Worm (Caenorhabditis elegans) whole organism, L3 larva: ENCODE measurements around the gene sre-40.

ENCODE experiments used
- R02D3.7 ChIP-seq: fragments of 150-350 bp; optimal IDR thresholded peaks from 2 replicates; lab custom pipeline; 2014; ENCODE audit warnings: missing biosample characterization, missing genetic modification characterization
- ZK546.5 ChIP-seq: sonication (generic microtip); optimal IDR thresholded peaks from 2 replicates; lab custom pipeline; 2017; ENCODE audit warnings: missing biosample characterization, missing genetic modification characterization
- aly-2 ChIP-seq: fragments of 150-350 bp; optimal IDR thresholded peaks from 2 replicates; lab custom pipeline; 2014; ENCODE audit warnings: missing biosample characterization, missing genetic modification characterization
- ceh-16 ChIP-seq: sonication (generic microtip); optimal IDR thresholded peaks from 2 replicates; lab custom pipeline; 2017; ENCODE audit warnings: missing biosample characterization, missing genetic modification characterization
- ceh-28 ChIP-seq: fragments of 150-350 bp; optimal IDR thresholded peaks from 2 replicates; lab custom pipeline; 2014; ENCODE audit warnings: missing biosample characterization, missing genetic modification reagents, missing genetic modification characterization
- egl-27 ChIP-seq: sonication (generic microtip); optimal IDR thresholded peaks from 4 replicates; lab custom pipeline; 2017; ENCODE audit warnings: missing biosample characterization, missing genetic modification reagents, missing genetic modification characterization
- egl-5 ChIP-seq: fragments of 150-350 bp; optimal IDR thresholded peaks from 2 replicates; lab custom pipeline; 2017; ENCODE audit warnings: missing biosample characterization, missing genetic modification reagents, missing genetic modification characterization, inconsistent platforms
- elt-1 ChIP-seq: fragments of 150-350 bp; optimal IDR thresholded peaks from 2 replicates; lab custom pipeline; 2014; ENCODE audit warnings: missing biosample characterization, missing genetic modification characterization
- elt-2 ChIP-seq: sonication (generic microtip); optimal IDR thresholded peaks from 2 replicates; lab custom pipeline; 2016; ENCODE audit warnings: missing genetic modification reagents, mild to moderate bottlenecking, missing genetic modification characterization, missing compliant biosample characterization
- elt-3 ChIP-seq, 3 experiments: fragments of 150-350 bp in 1 of 3; sonication (generic microtip) in 2 of 3; optimal IDR thresholded peaks; 2 replicates in 2 of 3; 4 replicates in 1 of 3; lab custom pipeline; 2014 to 2017; ENCODE audit warnings: missing biosample characterization in 3 of 3, missing genetic modification characterization in 3 of 3
- eor-1 ChIP-seq, 2 experiments: fragments of 150-350 bp; optimal IDR thresholded peaks; 2 replicates each; lab custom pipeline; 2014 to 2018; ENCODE audit warnings: missing biosample characterization in 2 of 2, missing genetic modification characterization in 2 of 2
- fkh-10 ChIP-seq: sonication (generic microtip); optimal IDR thresholded peaks from 2 replicates; lab custom pipeline; 2017; ENCODE audit warnings: missing biosample characterization, missing genetic modification reagents, missing genetic modification characterization
- fos-1 ChIP-seq: fragments of 150-350 bp; optimal IDR thresholded peaks from 2 replicates; lab custom pipeline; 2014; ENCODE audit warnings: missing biosample characterization, missing genetic modification characterization
- hmg-11 ChIP-seq: sonication (generic microtip); optimal IDR thresholded peaks from 2 replicates; lab custom pipeline; 2016; ENCODE audit warnings: missing genetic modification characterization, missing compliant biosample characterization
- jun-1 ChIP-seq: fragments of 150-350 bp; optimal IDR thresholded peaks from 2 replicates; lab custom pipeline; 2014; ENCODE audit warnings: missing biosample characterization, missing genetic modification reagents, missing genetic modification characterization
- lin-15B ChIP-seq: fragments of 150-350 bp; optimal IDR thresholded peaks from 2 replicates; lab custom pipeline; 2014; ENCODE audit warnings: missing biosample characterization, missing genetic modification characterization
- lin-39 ChIP-seq: fragments of 150-350 bp; optimal IDR thresholded peaks from 2 replicates; lab custom pipeline; 2018; ENCODE audit warnings: missing biosample characterization, missing genetic modification reagents, missing genetic modification characterization
- lsy-12 ChIP-seq: sonication (generic microtip); optimal IDR thresholded peaks from 2 replicates; lab custom pipeline; 2016; ENCODE audit warnings: mild to moderate bottlenecking, missing genetic modification characterization, missing compliant biosample characterization
- mdl-1 ChIP-seq: fragments of 150-350 bp; optimal IDR thresholded peaks from 2 replicates; lab custom pipeline; 2014; ENCODE audit warnings: missing biosample characterization, missing genetic modification characterization
- mml-1 ChIP-seq: fragments of 150-350 bp; sonication (generic microtip); optimal IDR thresholded peaks from 3 replicates; lab custom pipeline; 2014; ENCODE audit warnings: missing biosample characterization, missing genetic modification characterization
- nfya-1 ChIP-seq: sonication (generic microtip); optimal IDR thresholded peaks from 2 replicates; lab custom pipeline; 2017; ENCODE audit warnings: missing genetic modification characterization, mild to moderate bottlenecking, missing compliant biosample characterization, antibody characterized with exemption, moderate library complexity; ENCODE audit not compliant: insufficient read depth
- nhr-11 ChIP-seq: fragments of 150-350 bp; optimal IDR thresholded peaks from 2 replicates; lab custom pipeline; 2014; ENCODE audit warnings: missing biosample characterization, missing genetic modification characterization
- nhr-12 ChIP-seq: fragments of 150-350 bp; optimal IDR thresholded peaks from 2 replicates; lab custom pipeline; 2014; ENCODE audit warnings: missing biosample characterization, missing genetic modification characterization
- nhr-23 ChIP-seq: fragments of 150-350 bp; optimal IDR thresholded peaks from 2 replicates; lab custom pipeline; 2014; ENCODE audit warnings: missing biosample characterization, missing genetic modification reagents, missing genetic modification characterization
- nhr-237 ChIP-seq: fragments of 150-350 bp; optimal IDR thresholded peaks from 2 replicates; lab custom pipeline; 2014; ENCODE audit warnings: missing biosample characterization, missing genetic modification characterization
- nhr-25 ChIP-seq: sonication (generic microtip); optimal IDR thresholded peaks from 2 replicates; lab custom pipeline; 2017; ENCODE audit warnings: missing biosample characterization, missing genetic modification characterization
- nhr-28 ChIP-seq: fragments of 150-350 bp; optimal IDR thresholded peaks from 2 replicates; lab custom pipeline; 2014; ENCODE audit warnings: missing biosample characterization, missing genetic modification characterization
- nhr-43 ChIP-seq: sonication (generic microtip); optimal IDR thresholded peaks from 2 replicates; lab custom pipeline; 2016; ENCODE audit warnings: mild to moderate bottlenecking, missing genetic modification characterization, missing compliant biosample characterization; ENCODE audit not compliant: poor library complexity, severe bottlenecking
- nhr-77 ChIP-seq: fragments of 150-350 bp; optimal IDR thresholded peaks from 2 replicates; lab custom pipeline; 2014; ENCODE audit warnings: missing biosample characterization, missing genetic modification characterization
- pha-4 ChIP-seq: fragments of 150-350 bp; optimal IDR thresholded peaks from 2 replicates; lab custom pipeline; 2014; ENCODE audit warnings: missing biosample characterization, missing genetic modification reagents, missing genetic modification characterization
- pqm-1 ChIP-seq: fragments of 150-350 bp; optimal IDR thresholded peaks from 2 replicates; lab custom pipeline; 2017; ENCODE audit warnings: missing biosample characterization, missing genetic modification characterization, inconsistent platforms
- skn-1 ChIP-seq: fragments of 150-350 bp; optimal IDR thresholded peaks from 2 replicates; lab custom pipeline; 2014; ENCODE audit warnings: missing biosample characterization, missing genetic modification characterization
- snpc-4 ChIP-seq: fragments of 150-350 bp; optimal IDR thresholded peaks from 2 replicates; lab custom pipeline; 2014; ENCODE audit warnings: missing biosample characterization, missing genetic modification characterization
- unc-39 ChIP-seq: sonication (generic microtip); optimal IDR thresholded peaks from 4 replicates; lab custom pipeline; 2017; ENCODE audit warnings: missing biosample characterization, missing genetic modification characterization
- zag-1 ChIP-seq: fragments of 150-350 bp; optimal IDR thresholded peaks from 2 replicates; lab custom pipeline; 2014; ENCODE audit warnings: missing biosample characterization, missing genetic modification characterization
- ztf-11 ChIP-seq: fragments of 150-350 bp; optimal IDR thresholded peaks from 2 replicates; lab custom pipeline; 2014; ENCODE audit warnings: missing biosample characterization, missing genetic modification characterization
- ztf-4 ChIP-seq: fragments of 150-350 bp; optimal IDR thresholded peaks from 2 replicates; lab custom pipeline; 2014; ENCODE audit warnings: missing biosample characterization, missing genetic modification characterization

Gene sre-40

ce11 chrII:4715676-4716075, 32.1 kb upstream of the sre-40 start, which contains the start of gene F41C3.8:
F41C3.8 (plus strand) TSS chrII:4716046.
- TF ChIP-seq ZK546.5 (tag; lab: Kevin White, UChicago) (no peak), pha-4 (tag; lab: Kevin White, UChicago) (peak; percentile 56), nhr-12 (tag; lab: Kevin White, UChicago) (no peak), elt-2 (tag; lab: Kevin White, UChicago) (peak; percentile 78), nhr-23 (tag; lab: Kevin White, UChicago) (no peak), zag-1 (no peak)

ce11 chrII:4710813-4711212, 27.2 kb upstream of the sre-40 start:
- TF ChIP-seq egl-27, result no peak
- TF ChIP-seq ceh-16 (tag; lab: Kevin White, UChicago), result no peak
- TF ChIP-seq R02D3.7 (tag; lab: Kevin White, UChicago), result no peak
- TF ChIP-seq nhr-237 (tag; lab: Kevin White, UChicago), result no peak
- TF ChIP-seq eor-1 (tag; optimal IDR thresholded peaks at IDR 0.05; lab: Kevin White, UChicago), result no peak
- no peak for TF ChIP-seq fos-1 (tag; lab: Kevin White, UChicago)
- no peak for TF ChIP-seq mml-1 (tag; lab: Kevin White, UChicago)
- no peak for TF ChIP-seq lin-15B
- no peak for TF ChIP-seq unc-39 (tag; lab: Kevin White, UChicago)
- TF ChIP-seq nhr-28 (tag; lab: Kevin White, UChicago), result no peak
- no peak for TF ChIP-seq lsy-12 (tag; lab: Kevin White, UChicago)
- no peak for TF ChIP-seq egl-5
- TF ChIP-seq hmg-11 (tag; lab: Kevin White, UChicago), result no peak
- no peak for TF ChIP-seq fkh-10
- TF ChIP-seq ztf-4, result no peak
- TF ChIP-seq skn-1, result no peak

ce11 chrII:4710120-4710519, 26.5 kb upstream of the sre-40 start, which contains the start of gene tag-151:
tag-151 (plus strand) TSS chrII:4710277.
- TF ChIP-seq ztf-11 (tag; lab: Kevin White, UChicago) (no peak), ztf-4 (no peak), pqm-1 (no peak), nhr-12 (tag; lab: Kevin White, UChicago) (no peak), unc-39 (tag; lab: Kevin White, UChicago) (no peak), lin-39 (tag; lab: Kevin White, UChicago) (no peak), jun-1 (no peak), nhr-11 (tag; lab: Kevin White, UChicago) (no peak), ZK546.5 (tag; lab: Kevin White, UChicago) (no peak), elt-2 (tag; lab: Kevin White, UChicago) (peak; percentile 28), lsy-12 (tag; lab: Kevin White, UChicago) (peak; percentile 64), elt-3 (tag; optimal IDR thresholded peaks at IDR 0.05; lab: Kevin White, UChicago) (no peak), ceh-28 (tag; lab: Kevin White, UChicago) (no peak), aly-2 (peak; percentile 53), nhr-43 (tag; lab: Kevin White, UChicago) (peak; percentile 43), ceh-16 (tag; lab: Kevin White, UChicago) (no peak), eor-1 (tag; optimal IDR thresholded peaks at IDR 0.05; lab: Kevin White, UChicago) (no peak), fkh-10 (no peak), mdl-1 (tag; lab: Kevin White, UChicago) (no peak), R02D3.7 (tag; lab: Kevin White, UChicago) (no peak), nhr-237 (tag; lab: Kevin White, UChicago) (no peak)

ce11 chrII:4706359-4706871, 22.8 kb upstream of the sre-40 start, which contains the start of the genes F10G7.9 and tsn-1:
F10G7.9 (minus strand) TSS chrII:4706485.
tsn-1 (plus strand) TSS chrII:4706821.
- TF ChIP-seq nfya-1, result peak; percentile 92
- TF ChIP-seq lin-15B, result peak; percentile 82
- peak; percentile 68 for TF ChIP-seq elt-2 (tag; lab: Kevin White, UChicago)
- TF ChIP-seq elt-1, result no peak
- TF ChIP-seq nhr-23 (tag; lab: Kevin White, UChicago), result peak; percentile 63
- TF ChIP-seq pha-4 (tag; lab: Kevin White, UChicago), result peak; percentile 77
- peak; percentile 75 for TF ChIP-seq skn-1
- TF ChIP-seq nhr-25, result peak; percentile 81
- peak; percentile 61 for TF ChIP-seq hmg-11 (tag; lab: Kevin White, UChicago)
- TF ChIP-seq pqm-1, result peak; percentile 48
- TF ChIP-seq nhr-77 (tag; lab: Kevin White, UChicago), result no peak
- TF ChIP-seq nhr-43 (tag; lab: Kevin White, UChicago), result peak; percentile 29
- TF ChIP-seq elt-3 (tag; optimal IDR thresholded peaks at IDR 0.05; lab: Kevin White, UChicago), result no peak
- TF ChIP-seq ceh-28 (tag; lab: Kevin White, UChicago), result peak; percentile 36
- no peak for TF ChIP-seq egl-27
- TF ChIP-seq ZK546.5 (tag; lab: Kevin White, UChicago), result no peak
- peak; percentile 83 for TF ChIP-seq lsy-12 (tag; lab: Kevin White, UChicago)
- no peak for TF ChIP-seq snpc-4 (tag; lab: Kevin White, UChicago)
- TF ChIP-seq, all 47 proteins: peak for 12
